Worm (Caenorhabditis elegans) whole organism, young adult: ENCODE data around the gene F52B11.5.
A peak's percentile ranks its signal among the peaks of the same experiment; 100 is the strongest.

Experiments used
- B0019.2 ChIP-seq: fragments of 200-800 bp; sonication (Bioruptor generic); conservative IDR thresholded peaks from 2 replicates; pipeline ENCODE4 v1.3.6; 2022; ENCODE audit warnings: missing genetic modification reagents, missing genetic modification characterization, missing compliant biosample characterization
- B0336.3 ChIP-seq: fragments of 200-800 bp; sonication (Bioruptor generic); IDR thresholded peaks from 2 replicates; pipeline ENCODE4 v1.3.6; 2022; ENCODE audit warnings: missing genetic modification characterization, missing compliant biosample characterization
- C17E4.6 ChIP-seq: fragments of 200-800 bp; sonication (Bioruptor generic); IDR thresholded peaks from 2 replicates; pipeline ENCODE4 v1.3.6; 2022; ENCODE audit warnings: missing genetic modification reagents, missing genetic modification characterization, missing compliant biosample characterization
- D2030.7 ChIP-seq: fragments of 200-800 bp; sonication (Bioruptor generic); IDR thresholded peaks from 2 replicates; pipeline ENCODE4 v1.3.6; 2022; ENCODE audit warnings: missing genetic modification reagents, missing genetic modification characterization, missing compliant biosample characterization
- F10E7.11 ChIP-seq: sonication (generic microtip); optimal IDR thresholded peaks from 2 replicates; lab custom pipeline; 2017; ENCODE audit warnings: mild to moderate bottlenecking, missing genetic modification characterization, moderate library complexity, missing compliant biosample characterization
- F33H1.4 ChIP-seq: fragments of 200-800 bp; sonication (Bioruptor generic); IDR thresholded peaks from 2 replicates; pipeline ENCODE4 v1.3.6; 2022; ENCODE audit warnings: missing genetic modification reagents, missing genetic modification characterization, missing compliant biosample characterization
- F37B4.10 ChIP-seq: fragments of 200-800 bp; sonication (Bioruptor generic); IDR thresholded peaks from 2 replicates; pipeline ENCODE4 v1.3.6; 2022; ENCODE audit warnings: missing genetic modification characterization, missing compliant biosample characterization
- F39B2.1 ChIP-seq: fragments of 200-800 bp; sonication (Bioruptor generic); IDR thresholded peaks from 2 replicates; pipeline ENCODE4 v1.3.6; 2022; ENCODE audit warnings: missing genetic modification reagents, missing genetic modification characterization, missing compliant biosample characterization
- F57A8.1 ChIP-seq: fragments of 200-800 bp; sonication (Bioruptor generic); optimal IDR thresholded peaks from 2 replicates; lab custom pipeline; 2018; ENCODE audit warnings: mild to moderate bottlenecking, missing genetic modification characterization, moderate library complexity, missing compliant biosample characterization
- K11D2.4 ChIP-seq: fragments of 200-800 bp; sonication (Bioruptor generic); IDR thresholded peaks from 2 replicates; pipeline ENCODE4 v1.3.6; 2022; ENCODE audit warnings: missing genetic modification reagents, missing genetic modification characterization, missing compliant biosample characterization
- Y53G8AR.9 ChIP-seq: fragments of 200-800 bp; sonication (Bioruptor generic); conservative IDR thresholded peaks from 2 replicates; pipeline ENCODE4 v1.3.6; 2022; ENCODE audit warnings: missing genetic modification reagents, missing genetic modification characterization, missing compliant biosample characterization
- Y67H2A.10 ChIP-seq: fragments of 200-800 bp; sonication (Bioruptor generic); conservative IDR thresholded peaks from 2 replicates; pipeline ENCODE4 v1.3.6; 2022; ENCODE audit warnings: missing genetic modification reagents, missing genetic modification characterization, missing compliant biosample characterization
- ama-1 ChIP-seq, 3 experiments: fragments of 150-350 bp in 1 of 3; sonication (generic microtip) in 2 of 3; optimal IDR thresholded peaks; 2 replicates each; lab custom pipeline; 2014 to 2018; ENCODE audit warnings: missing biosample characterization in 2 of 3, missing genetic modification characterization in 2 of 3, missing genetic modification reagents in 2 of 3
- aptf-2 ChIP-seq: fragments of 200-800 bp; sonication (Bioruptor generic); conservative IDR thresholded peaks from 2 replicates; pipeline ENCODE4 v1.3.6; 2022; ENCODE audit warnings: missing genetic modification reagents, missing genetic modification characterization, missing compliant biosample characterization
- attf-3 ChIP-seq: fragments of 200-800 bp; sonication (Bioruptor generic); conservative IDR thresholded peaks from 2 replicates; pipeline ENCODE4 v1.3.6; 2022; ENCODE audit warnings: missing genetic modification reagents, missing genetic modification characterization, missing compliant biosample characterization
- cebp-2 ChIP-seq: fragments of 200-800 bp; sonication (Bioruptor generic); IDR thresholded peaks from 2 replicates; pipeline ENCODE4 v1.3.6; 2022; ENCODE audit warnings: missing genetic modification characterization, missing compliant biosample characterization
- ceh-100 ChIP-seq: fragments of 200-800 bp; sonication (Bioruptor generic); IDR thresholded peaks from 2 replicates; pipeline ENCODE4 v1.3.6; 2022; ENCODE audit warnings: missing genetic modification reagents, missing genetic modification characterization, missing compliant biosample characterization
- ceh-27 ChIP-seq: fragments of 200-800 bp; sonication (Bioruptor generic); optimal IDR thresholded peaks from 2 replicates; lab custom pipeline; 2018; ENCODE audit warnings: mild to moderate bottlenecking, missing genetic modification characterization, moderate library complexity, missing compliant biosample characterization
- ceh-40 ChIP-seq: fragments of 200-800 bp; sonication (Bioruptor generic); IDR thresholded peaks from 2 replicates; pipeline ENCODE4 v1.3.6; 2022; ENCODE audit warnings: missing genetic modification characterization, missing compliant biosample characterization
- ceh-79 ChIP-seq: sonication (generic microtip); optimal IDR thresholded peaks from 2 replicates; lab custom pipeline; 2017; ENCODE audit warnings: mild to moderate bottlenecking, missing genetic modification characterization, missing compliant biosample characterization
- ceh-91 ChIP-seq: fragments of 200-800 bp; sonication (Bioruptor generic); IDR thresholded peaks from 2 replicates; pipeline ENCODE4 v1.3.6; 2022; ENCODE audit warnings: missing genetic modification reagents, missing genetic modification characterization, missing compliant biosample characterization
- dox-1 ChIP-seq: fragments of 200-800 bp; sonication (Bioruptor generic); IDR thresholded peaks from 2 replicates; pipeline ENCODE4 v1.3.6; 2022; ENCODE audit warnings: missing genetic modification reagents, missing genetic modification characterization, missing compliant biosample characterization
- egl-44 ChIP-seq: fragments of 200-800 bp; sonication (Bioruptor generic); IDR thresholded peaks from 2 replicates; pipeline ENCODE4 v1.3.6; 2022; ENCODE audit warnings: missing genetic modification reagents, missing genetic modification characterization, missing compliant biosample characterization
- ets-4 ChIP-seq: fragments of 200-800 bp; sonication (Bioruptor generic); optimal IDR thresholded peaks from 2 replicates; lab custom pipeline; 2018; ENCODE audit warnings: mild to moderate bottlenecking, missing genetic modification characterization, missing compliant biosample characterization
- fkh-3 ChIP-seq: sonication (generic microtip); optimal IDR thresholded peaks from 2 replicates; lab custom pipeline; 2016; ENCODE audit warnings: mild to moderate bottlenecking, missing genetic modification characterization, missing compliant biosample characterization
- gei-17 ChIP-seq: fragments of 200-800 bp; sonication (Bioruptor generic); optimal IDR thresholded peaks from 2 replicates; lab custom pipeline; 2018; ENCODE audit warnings: mild to moderate bottlenecking, missing genetic modification characterization, missing compliant biosample characterization
- him-1 ChIP-seq: sonication (generic microtip); optimal IDR thresholded peaks from 2 replicates; lab custom pipeline; 2016; ENCODE audit warnings: missing genotype, missing genetic modification reagents, missing genetic modification characterization, missing compliant biosample characterization
- hlh-26 ChIP-seq: fragments of 200-800 bp; sonication (Bioruptor generic); conservative IDR thresholded peaks from 2 replicates; pipeline ENCODE4 v1.3.6; 2022; ENCODE audit warnings: missing genetic modification reagents, missing genetic modification characterization, missing compliant biosample characterization
- hmg-20 ChIP-seq: fragments of 200-800 bp; sonication (Bioruptor generic); IDR thresholded peaks from 2 replicates; pipeline ENCODE4 v1.3.6; 2022; ENCODE audit warnings: missing genetic modification reagents, missing genetic modification characterization, missing compliant biosample characterization
- lin-26 ChIP-seq: fragments of 200-800 bp; sonication (Bioruptor generic); IDR thresholded peaks from 2 replicates; pipeline ENCODE4 v1.3.6; 2022; ENCODE audit warnings: missing genetic modification reagents, missing genetic modification characterization, missing compliant biosample characterization
- lin-54 ChIP-seq: fragments of 200-800 bp; sonication (Bioruptor generic); optimal IDR thresholded peaks from 2 replicates; lab custom pipeline; 2018; ENCODE audit warnings: mild to moderate bottlenecking, missing genetic modification characterization, missing compliant biosample characterization
- lir-1 ChIP-seq: fragments of 200-800 bp; sonication (Bioruptor generic); conservative IDR thresholded peaks from 2 replicates; pipeline ENCODE4 v1.3.6; 2022; ENCODE audit warnings: missing genetic modification reagents, missing genetic modification characterization, missing compliant biosample characterization
- lsy-27 ChIP-seq: sonication (generic microtip); optimal IDR thresholded peaks from 2 replicates; lab custom pipeline; 2017; ENCODE audit warnings: missing genetic modification characterization, mild to moderate bottlenecking, missing compliant biosample characterization, antibody characterized with exemption, missing genotype, borderline replicate concordance; ENCODE audit not compliant: insufficient read depth
- madf-3 ChIP-seq: fragments of 200-800 bp; sonication (Bioruptor generic); IDR thresholded peaks from 2 replicates; pipeline ENCODE4 v1.3.6; 2022; ENCODE audit warnings: missing genetic modification reagents, missing genetic modification characterization, missing compliant biosample characterization
- madf-6 ChIP-seq: fragments of 200-800 bp; sonication (Bioruptor generic); IDR thresholded peaks from 2 replicates; pipeline ENCODE4 v1.3.6; 2022; ENCODE audit warnings: missing genetic modification reagents, missing genetic modification characterization, missing compliant biosample characterization
- mcd-1 ChIP-seq: fragments of 200-800 bp; sonication (Bioruptor generic); IDR thresholded peaks from 2 replicates; pipeline ENCODE4 v1.3.6; 2022; ENCODE audit warnings: missing genetic modification reagents, missing genetic modification characterization, missing compliant biosample characterization
- mxl-1 ChIP-seq: sonication (generic microtip); optimal IDR thresholded peaks from 2 replicates; lab custom pipeline; 2016; ENCODE audit warnings: missing genetic modification characterization, missing compliant biosample characterization
- nhr-120 ChIP-seq: fragments of 200-800 bp; sonication (Bioruptor generic); IDR thresholded peaks from 2 replicates; pipeline ENCODE4 v1.3.6; 2022; ENCODE audit warnings: missing genetic modification characterization, missing compliant biosample characterization
- nhr-80 ChIP-seq: sonication (generic microtip); optimal IDR thresholded peaks from 2 replicates; lab custom pipeline; 2016; ENCODE audit warnings: missing genetic modification characterization, missing compliant biosample characterization
- nhr-90 ChIP-seq: sonication (generic microtip); optimal IDR thresholded peaks from 2 replicates; lab custom pipeline; 2016; ENCODE audit warnings: missing genotype, mild to moderate bottlenecking, missing genetic modification characterization, missing compliant biosample characterization
- pbrm-1 ChIP-seq: fragments of 200-800 bp; sonication (Bioruptor generic); IDR thresholded peaks from 2 replicates; pipeline ENCODE4 v1.3.6; 2022; ENCODE audit warnings: missing genetic modification reagents, missing genetic modification characterization, missing compliant biosample characterization
- rcor-1 ChIP-seq: fragments of 200-800 bp; sonication (Bioruptor generic); IDR thresholded peaks from 2 replicates; pipeline ENCODE4 v1.3.6; 2022; ENCODE audit warnings: missing genetic modification reagents, missing genetic modification characterization, missing compliant biosample characterization
- rec-8 ChIP-seq, 2 experiments: sonication (generic microtip); optimal IDR thresholded peaks; 2 replicates each; lab custom pipeline; 2016; ENCODE audit warnings: mild to moderate bottlenecking in 2 of 2, missing genetic modification characterization in 2 of 2, missing genetic modification reagents in 2 of 2, missing genotype in 2 of 2, missing biosample characterization in 1 of 2, missing compliant biosample characterization in 1 of 2, moderate library complexity in 1 of 2
- repo-1 ChIP-seq: sonication (generic microtip); optimal IDR thresholded peaks from 2 replicates; lab custom pipeline; 2017; ENCODE audit warnings: mild to moderate bottlenecking, missing genetic modification characterization, missing compliant biosample characterization
- unc-130 ChIP-seq: sonication (generic microtip); optimal IDR thresholded peaks from 2 replicates; lab custom pipeline; 2016; ENCODE audit warnings: missing genetic modification reagents, missing genetic modification characterization, missing compliant biosample characterization
- zfh-2 ChIP-seq: fragments of 200-800 bp; sonication (Bioruptor generic); conservative IDR thresholded peaks from 2 replicates; pipeline ENCODE4 v1.3.6; 2022; ENCODE audit warnings: missing genetic modification reagents, missing genetic modification characterization, missing compliant biosample characterization
- ztf-18 ChIP-seq: sonication (generic microtip); optimal IDR thresholded peaks from 2 replicates; lab custom pipeline; 2016; ENCODE audit warnings: missing genotype, mild to moderate bottlenecking, missing genetic modification characterization, missing compliant biosample characterization
- ztf-26 ChIP-seq: sonication (generic microtip); optimal IDR thresholded peaks from 2 replicates; lab custom pipeline; 2017; ENCODE audit warnings: missing genetic modification characterization, missing compliant biosample characterization

Gene F52B11.5

ce11 chrIV:14071466-14071865, 31.6 kb downstream of the F52B11.5 start, which contains the start of gene ccar-1 (continued):
- TF ChIP-seq mxl-1 (tag; lab: Kevin White, UChicago) (no peak), ceh-40 (GFP tag; lab: Robert Waterston, UW) (no peak), lir-1 (GFP tag; lab: Robert Waterston, UW) (no peak), madf-3 (0 out of 2 replicates have a peak, but pooled peaks have one; percentile 3), ets-4 (GFP tag; lab: Kevin White, UChicago) (no peak), F37B4.10 (GFP tag; lab: Robert Waterston, UW) (no peak), hmg-20 (GFP tag; lab: Robert Waterston, UW) (no peak), ama-1 (optimal IDR thresholded peaks at IDR 0.05; lab: Kevin White, UChicago) (no peak), ama-1 (GFP tag; optimal IDR thresholded peaks at IDR 0.05; lab: Kevin White, UChicago) (no peak), nhr-80 (tag; lab: Kevin White, UChicago) (no peak), ztf-26 (tag; lab: Kevin White, UChicago) (no peak), ztf-18 (tag; lab: Kevin White, UChicago) (no peak), Y53G8AR.9 (no peak), F10E7.11 (tag; lab: Kevin White, UChicago) (no peak), madf-6 (no peak), ceh-91 (no peak), ceh-27 (no peak), ceh-100 (GFP tag; lab: Robert Waterston, UW) (no peak), C17E4.6 (GFP tag; lab: Robert Waterston, UW) (no peak), fkh-3 (tag; lab: Kevin White, UChicago) (no peak), lsy-27 (tag; lab: Kevin White, UChicago) (no peak), repo-1 (tag; lab: Kevin White, UChicago) (no peak), rcor-1 (GFP tag; lab: Robert Waterston, UW) (0 out of 2 replicates have a peak, but pooled peaks have one; percentile 5), lin-26 (GFP tag; lab: Robert Waterston, UW) (peak; percentile 46; the same call in 1 of the 2 replicates), Y67H2A.10 (GFP tag; lab: Robert Waterston, UW) (no peak), gei-17 (GFP tag; lab: Kevin White, UChicago) (no peak), cebp-2 (0 out of 2 replicates have a peak, but pooled peaks have one; percentile 48), egl-44 (no peak), rec-8 (tag; optimal IDR thresholded peaks at IDR 0.05; lab: Kevin White, UChicago) (no peak), zfh-2 (GFP tag; lab: Robert Waterston, UW) (0 out of 2 replicates have a peak, but pooled peaks have one; percentile 7)

ce11 chrIV:14070992-14071289, 32.1 kb downstream of the F52B11.5 start:
- peak; percentile 85; the same call in 1 of the 2 replicates for TF ChIP-seq pbrm-1 (GFP tag; lab: Robert Waterston, UW)
- TF ChIP-seq K11D2.4 (GFP tag; lab: Robert Waterston, UW) = no peak
- peak; percentile 33 for TF ChIP-seq ceh-27
- 0 out of 2 replicates have a peak, but pooled peaks have one; percentile 18 for TF ChIP-seq aptf-2 (GFP tag; lab: Robert Waterston, UW)
- TF ChIP-seq dox-1 (GFP tag; lab: Robert Waterston, UW) = peak; percentile 95
- TF ChIP-seq B0336.3 (GFP tag; lab: Robert Waterston, UW) = peak; percentile 86
- peak; percentile 28 for TF ChIP-seq him-1 (tag; lab: Kevin White, UChicago)
- TF ChIP-seq F33H1.4 = peak; percentile 98
- TF ChIP-seq mcd-1 (GFP tag; lab: Robert Waterston, UW) = peak; percentile 91
- TF ChIP-seq madf-3 = peak; percentile 99
- 0 out of 2 replicates have a peak, but pooled peaks have one; percentile 14 for TF ChIP-seq lir-1 (GFP tag; lab: Robert Waterston, UW)
- no peak for TF ChIP-seq F39B2.1 (GFP tag; lab: Robert Waterston, UW)
- TF ChIP-seq Y53G8AR.9 = peak; percentile 81; the same call in 1 of the 2 replicates
- peak; percentile 51; the same call in 1 of the 2 replicates for TF ChIP-seq attf-3 (GFP tag; lab: Robert Waterston, UW)
- TF ChIP-seq lin-54 (GFP tag; lab: Kevin White, UChicago) = peak; percentile 87
- TF ChIP-seq F57A8.1 (GFP tag; lab: Kevin White, UChicago) = no peak
- TF ChIP-seq nhr-90 (tag; lab: Kevin White, UChicago) = no peak
- TF ChIP-seq ztf-26 (tag; lab: Kevin White, UChicago) = no peak
- TF ChIP-seq ztf-18 (tag; lab: Kevin White, UChicago) = peak; percentile 25
- TF ChIP-seq unc-130 (GFP tag; lab: Kevin White, UChicago) = peak; percentile 76
- peak; percentile 83 for TF ChIP-seq D2030.7 (GFP tag; lab: Robert Waterston, UW)
- TF ChIP-seq hlh-26 (GFP tag; lab: Robert Waterston, UW) = no peak
- peak; percentile 60 for TF ChIP-seq B0019.2 (GFP tag; lab: Robert Waterston, UW)
- no peak for TF ChIP-seq nhr-120 (GFP tag; lab: Robert Waterston, UW)
- no peak for TF ChIP-seq ceh-79 (tag; lab: Kevin White, UChicago)
